Fruit fly (Drosophila melanogaster): ENCODE measurements around the gene CG17027.

CG17027 gene

dm6 chr3L:16024276-16025019, 44.5 kb downstream of the CG17027 start:
- no peak for TF ChIP-seq CG17801 (GFP tag; optimal IDR thresholded peaks at IDR 0.05; ENCODE audit: partially characterized antibody)

- TF ChIP-seq CG17801 (GFP tag; optimal IDR thresholded peaks at IDR 0.05; ENCODE audit: partially characterized antibody) = no peak
Observed at dm6 chr3L:16025020-16025680, 45.2 kb downstream of the CG17027 start.

dm6 chr3L:16026065-16026789, 46.3 kb downstream of the CG17027 start:
- no peak for TF ChIP-seq CG17801 (GFP tag; optimal IDR thresholded peaks at IDR 0.05; ENCODE audit: partially characterized antibody)

dm6 chr3L:16027163-16027633, 47.3 kb downstream of the CG17027 start:
- TF ChIP-seq CG17801 (GFP tag; optimal IDR thresholded peaks at IDR 0.05; ENCODE audit: partially characterized antibody) = no peak

dm6 chr3L:16028924-16029323, 49.0 kb downstream of the CG17027 start:
- TF ChIP-seq CG17801 (GFP tag; optimal IDR thresholded peaks at IDR 0.05; ENCODE audit: partially characterized antibody) = no peak

Data from ovary, adult (tissue).